Fruit fly (Drosophila melanogaster) whole organism, embryonic: Measurements from ENCODE around the gene RpL28.

Experiments
- Bgb ChIP-seq: fragments of 200-800 bp; sonication (Bioruptor generic); IDR thresholded peaks from 2 replicates; pipeline ENCODE4 v1.3.6; 2022; ENCODE audit warnings: missing biosample characterization, missing genetic modification characterization; ENCODE audit not compliant: partially characterized antibody
- CG10366 ChIP-seq: fragments of 200-800 bp; sonication (Bioruptor generic); IDR thresholded peaks from 2 replicates; pipeline ENCODE4 v1.3.6; 2022; ENCODE audit warnings: missing biosample characterization, missing genetic modification characterization
- CG11247 ChIP-seq: fragments of 200-800 bp; sonication (Bioruptor generic); IDR thresholded peaks from 2 replicates; pipeline ENCODE4 v1.3.6; 2022; ENCODE audit warnings: missing biosample characterization, missing genetic modification characterization
- CG11504 ChIP-seq: fragments of 200-800 bp; sonication (Bioruptor generic); optimal IDR thresholded peaks from 3 replicates; lab custom pipeline; 2019; ENCODE audit warnings: missing biosample characterization, mild to moderate bottlenecking, missing genetic modification characterization, moderate library complexity
- CG12659 ChIP-seq: fragments of 200-800 bp; sonication (Bioruptor generic); optimal IDR thresholded peaks from 3 replicates; lab custom pipeline; 2017; ENCODE audit warnings: mild to moderate bottlenecking, missing biosample characterization, missing genetic modification reagents, missing genetic modification characterization
- CG13424 ChIP-seq: fragments of 200-800 bp; sonication (Bioruptor generic); optimal IDR thresholded peaks from 2 replicates; lab custom pipeline; 2019; ENCODE audit warnings: missing biosample characterization, mild to moderate bottlenecking, missing genetic modification characterization, moderate library complexity
- CG14441 ChIP-seq: fragments of 200-800 bp; sonication (Bioruptor generic); IDR thresholded peaks from 2 replicates; pipeline ENCODE4 v1.3.6; 2022; ENCODE audit warnings: missing biosample characterization, missing genetic modification characterization
- CG14710 ChIP-seq: fragments of 200-800 bp; sonication (Bioruptor generic); optimal IDR thresholded peaks from 3 replicates; lab custom pipeline; 2019; ENCODE audit warnings: missing biosample characterization, mild to moderate bottlenecking, missing genetic modification characterization, moderate library complexity
- CG15269 ChIP-seq: fragments of 200-800 bp; sonication (Bioruptor generic); optimal IDR thresholded peaks from 2 replicates; lab custom pipeline; 2018; ENCODE audit warnings: missing biosample characterization, mild to moderate bottlenecking, missing genetic modification characterization, moderate library complexity
- CG2116 ChIP-seq: fragments of 200-800 bp; sonication (Bioruptor generic); optimal IDR thresholded peaks from 3 replicates; lab custom pipeline; 2018; ENCODE audit warnings: missing biosample characterization, mild to moderate bottlenecking, missing genetic modification characterization
- CG30431 ChIP-seq: fragments of 200-800 bp; sonication (Bioruptor generic); optimal IDR thresholded peaks from 2 replicates; lab custom pipeline; 2017; ENCODE audit warnings: missing biosample characterization, missing genetic modification characterization
- CG32532 ChIP-seq: fragments of 200-800 bp; sonication (Bioruptor generic); IDR thresholded peaks from 2 replicates; pipeline ENCODE4 v1.3.6; 2022; ENCODE audit warnings: missing biosample characterization, missing genetic modification characterization
- CG33213 ChIP-seq: fragments of 200-800 bp; sonication (Bioruptor generic); optimal IDR thresholded peaks from 3 replicates; lab custom pipeline; 2016; ENCODE audit warnings: missing biosample characterization, missing genetic modification characterization
- CG3995 ChIP-seq: fragments of 200-800 bp; sonication (Bioruptor generic); optimal IDR thresholded peaks from 3 replicates; lab custom pipeline; 2016; ENCODE audit warnings: missing biosample characterization, missing genetic modification characterization
- CG4617 ChIP-seq: fragments of 200-800 bp; sonication (Bioruptor generic); optimal IDR thresholded peaks from 3 replicates; lab custom pipeline; 2016; ENCODE audit warnings: missing biosample characterization, missing genetic modification characterization, borderline replicate concordance
- CG4854 ChIP-seq: fragments of 200-800 bp; sonication (Bioruptor generic); optimal IDR thresholded peaks from 2 replicates; lab custom pipeline; 2016; ENCODE audit warnings: missing biosample characterization, missing genetic modification characterization, inconsistent platforms
- CG6791 ChIP-seq: fragments of 200-800 bp; sonication (Bioruptor generic); IDR thresholded peaks from 3 replicates; pipeline ENCODE4 v1.3.6; 2022; ENCODE audit warnings: missing biosample characterization, missing genetic modification characterization; ENCODE audit not compliant: partially characterized antibody
- CG9817 ChIP-seq: fragments of 200-800 bp; sonication (Bioruptor generic); optimal IDR thresholded peaks from 2 replicates; lab custom pipeline; 2018; ENCODE audit warnings: missing biosample characterization, mild to moderate bottlenecking, missing genetic modification characterization, moderate library complexity
- CTCF ChIP-seq: fragments of 200-800 bp; sonication (Bioruptor generic); optimal IDR thresholded peaks from 2 replicates; lab custom pipeline; 2017; ENCODE audit warnings: missing biosample characterization, mild to moderate bottlenecking, missing genetic modification characterization, moderate library complexity
- Camta ChIP-seq: fragments of 200-800 bp; sonication (Bioruptor generic); optimal IDR thresholded peaks from 2 replicates; lab custom pipeline; 2016; ENCODE audit warnings: missing biosample characterization, missing genetic modification characterization
- Dad ChIP-seq: fragments of 200-800 bp; sonication (Bioruptor generic); optimal IDR thresholded peaks from 3 replicates; lab custom pipeline; 2016; ENCODE audit warnings: missing biosample characterization, missing genetic modification characterization
- Dek ChIP-seq: fragments of 200-800 bp; sonication (Bioruptor generic); optimal IDR thresholded peaks from 3 replicates; lab custom pipeline; 2019; ENCODE audit warnings: missing biosample characterization, mild to moderate bottlenecking, missing genetic modification characterization, moderate library complexity
- Dp ChIP-seq: fragments of 200-800 bp; sonication (Bioruptor generic); optimal IDR thresholded peaks from 2 replicates; lab custom pipeline; 2018; ENCODE audit warnings: missing biosample characterization, mild to moderate bottlenecking, missing genetic modification characterization, moderate library complexity
- Dref ChIP-seq: fragments of 200-800 bp; sonication (Bioruptor generic); IDR thresholded peaks from 2 replicates; pipeline ENCODE4 v1.3.6; 2022; ENCODE audit warnings: missing biosample characterization, missing genetic modification characterization
- Ets65A ChIP-seq: fragments of 200-800 bp; sonication (Bioruptor generic); peaks from one replicate; lab custom pipeline; 2016; ENCODE audit warnings: missing biosample characterization, missing genetic modification characterization
- Ets97D ChIP-seq: fragments of 200-800 bp; sonication (Bioruptor generic); optimal IDR thresholded peaks from 3 replicates; lab custom pipeline; 2016; ENCODE audit warnings: missing biosample characterization, missing genetic modification characterization
- Gug ChIP-seq: fragments of 200-800 bp; sonication (Bioruptor generic); IDR thresholded peaks from 4 replicates; pipeline ENCODE4 v1.3.6; 2022; ENCODE audit warnings: missing biosample characterization, missing genetic modification characterization
- H2.0 ChIP-seq: fragments of 200-800 bp; sonication (Bioruptor generic); IDR thresholded peaks from 2 replicates; pipeline ENCODE4 v1.3.6; 2022; ENCODE audit warnings: missing biosample characterization, missing genetic modification characterization
- HmgZ ChIP-seq: fragments of 200-800 bp; sonication (Bioruptor generic); optimal IDR thresholded peaks from 2 replicates; lab custom pipeline; 2018; ENCODE audit warnings: missing biosample characterization, mild to moderate bottlenecking, missing genetic modification characterization
- Hmx ChIP-seq: fragments of 200-800 bp; sonication (Bioruptor generic); optimal IDR thresholded peaks from 2 replicates; lab custom pipeline; 2016; ENCODE audit warnings: missing biosample characterization, missing genetic modification characterization
- Pdp1 ChIP-seq, 2 experiments: fragments of 200-800 bp; sonication (Bioruptor generic); optimal IDR thresholded peaks; 3 replicates each; lab custom pipeline; 2016; ENCODE audit warnings: missing biosample characterization in 2 of 2, missing genetic modification characterization in 2 of 2, mild to moderate bottlenecking in 1 of 2, moderate library complexity in 1 of 2
- Ptx1 ChIP-seq: fragments of 200-800 bp; sonication (Bioruptor generic); IDR thresholded peaks from 2 replicates; pipeline ENCODE4 v1.3.6; 2022; ENCODE audit warnings: missing biosample characterization, missing genetic modification characterization
- Rx ChIP-seq: fragments of 200-800 bp; sonication (Bioruptor generic); IDR thresholded peaks from 2 replicates; pipeline ENCODE4 v1.3.6; 2022; ENCODE audit warnings: missing biosample characterization, missing genetic modification characterization
- bbx ChIP-seq: fragments of 200-800 bp; sonication (Bioruptor generic); IDR thresholded peaks from 2 replicates; pipeline ENCODE4 v1.3.6; 2022; ENCODE audit warnings: missing biosample characterization, missing genetic modification characterization; ENCODE audit not compliant: partially characterized antibody
- chinmo ChIP-seq: fragments of 200-800 bp; sonication (Bioruptor generic); IDR thresholded peaks from 4 replicates; pipeline ENCODE4 v1.3.6; 2022; ENCODE audit warnings: missing biosample characterization, missing genetic modification characterization; ENCODE audit not compliant: partially characterized antibody
- dmrt99B ChIP-seq: fragments of 200-800 bp; sonication (Bioruptor generic); optimal IDR thresholded peaks from 2 replicates; lab custom pipeline; 2018; ENCODE audit warnings: missing biosample characterization, mild to moderate bottlenecking, missing genetic modification characterization, moderate library complexity
- fd96Cb ChIP-seq: fragments of 200-800 bp; sonication (Bioruptor generic); optimal IDR thresholded peaks from 2 replicates; lab custom pipeline; 2018; ENCODE audit warnings: missing biosample characterization, mild to moderate bottlenecking, missing genetic modification characterization, moderate library complexity
- gfzf ChIP-seq: fragments of 200-800 bp; sonication (Bioruptor generic); optimal IDR thresholded peaks from 2 replicates; lab custom pipeline; 2016; ENCODE audit warnings: missing biosample characterization, mild to moderate bottlenecking, missing genetic modification characterization, moderate library complexity
- grau ChIP-seq: fragments of 200-800 bp; optimal IDR thresholded peaks from 3 replicates; lab custom pipeline; 2019; ENCODE audit warnings: missing biosample characterization, mild to moderate bottlenecking, missing genetic modification characterization, moderate library complexity
- hbn ChIP-seq: fragments of 200-800 bp; sonication (Bioruptor generic); IDR thresholded peaks from 2 replicates; pipeline ENCODE4 v1.3.6; 2022; ENCODE audit warnings: missing biosample characterization, missing genetic modification characterization; ENCODE audit not compliant: partially characterized antibody
- insv ChIP-seq, 2 experiments: fragments of 200-800 bp; sonication (Bioruptor generic); optimal IDR thresholded peaks; 3 replicates each; lab custom pipeline; 2016 to 2018; ENCODE audit warnings: missing biosample characterization in 2 of 2, missing genetic modification characterization in 2 of 2
- jumu ChIP-seq: fragments of 200-800 bp; sonication (Bioruptor generic); optimal IDR thresholded peaks from 3 replicates; lab custom pipeline; 2016; ENCODE audit warnings: missing biosample characterization, missing genetic modification characterization
- ken ChIP-seq: fragments of 200-800 bp; sonication (Bioruptor generic); IDR thresholded peaks from 3 replicates; pipeline ENCODE4 v1.3.6; 2022; ENCODE audit warnings: missing biosample characterization, missing genetic modification characterization
- nerfin-1 ChIP-seq: fragments of 200-800 bp; sonication (Bioruptor generic); optimal IDR thresholded peaks from 3 replicates; lab custom pipeline; 2019; ENCODE audit warnings: missing biosample characterization, mild to moderate bottlenecking, missing genetic modification characterization, moderate library complexity
- nmo ChIP-seq: fragments of 200-800 bp; sonication (Bioruptor generic); optimal IDR thresholded peaks from 2 replicates; lab custom pipeline; 2018; ENCODE audit warnings: missing biosample characterization, mild to moderate bottlenecking, missing genetic modification characterization, moderate library complexity
- sens-2 ChIP-seq: fragments of 200-800 bp; sonication (Bioruptor generic); IDR thresholded peaks from 2 replicates; pipeline ENCODE4 v1.3.6; 2022; ENCODE audit warnings: missing biosample characterization, missing genetic modification characterization
- stwl ChIP-seq: fragments of 200-800 bp; sonication (Bioruptor generic); optimal IDR thresholded peaks from 3 replicates; lab custom pipeline; 2018; ENCODE audit warnings: missing biosample characterization, mild to moderate bottlenecking, missing genetic modification characterization, moderate library complexity
- sug ChIP-seq: fragments of 200-800 bp; optimal IDR thresholded peaks from 2 replicates; lab custom pipeline; 2019; ENCODE audit warnings: missing biosample characterization, mild to moderate bottlenecking, missing genetic modification characterization, moderate library complexity
- unc-4 ChIP-seq: fragments of 200-800 bp; sonication (Bioruptor generic); IDR thresholded peaks from 2 replicates; pipeline ENCODE4 v1.3.6; 2022; ENCODE audit warnings: missing biosample characterization, missing genetic modification characterization; ENCODE audit not compliant: partially characterized antibody
- vvl ChIP-seq: fragments of 200-800 bp; sonication (Bioruptor generic); IDR thresholded peaks from 2 replicates; pipeline ENCODE4 v1.3.6; 2022; ENCODE audit warnings: missing biosample characterization, missing genetic modification characterization

Gene RpL28

DNA sequence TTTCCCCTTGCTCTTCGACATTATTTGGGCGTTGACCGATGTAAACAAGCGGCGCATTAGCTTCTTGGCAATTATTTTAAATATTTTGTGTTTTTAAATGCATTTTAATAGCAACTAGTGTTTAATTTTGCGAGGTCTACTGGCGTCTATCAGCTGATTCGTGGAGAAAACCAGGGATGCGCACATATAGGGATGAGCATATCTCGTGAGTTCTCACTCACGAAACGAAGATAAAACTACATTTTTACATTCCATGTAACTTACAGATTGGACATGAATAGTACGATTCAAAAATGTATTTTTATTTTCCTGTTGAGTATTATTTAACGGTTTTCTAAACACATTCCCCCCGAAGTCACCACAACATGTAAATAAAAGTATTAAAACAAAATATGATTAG is 25.3 kb downstream of the RpL28 start, which contains the start of gene CG14966 (continued):
- peak; percentile 91 for TF ChIP-seq unc-4 (GFP tag; lab: Robert Waterston, UW)
- TF ChIP-seq vvl (GFP tag; lab: Robert Waterston, UW): peak; percentile 40; the same call in 1 of the 2 replicates
- TF ChIP-seq fd96Cb (tag; lab: Kevin White, UChicago): no peak
- peak; percentile 30 for TF ChIP-seq CG33213 (GFP tag; lab: Kevin White, UChicago)
- TF ChIP-seq CTCF: peak; percentile 72
- peak; percentile 34 for TF ChIP-seq grau (tag; lab: Kevin White, UChicago)
- peak; percentile 15 for TF ChIP-seq CG3995 (GFP tag; lab: Kevin White, UChicago)
- TF ChIP-seq HmgZ (tag; lab: Kevin White, UChicago): peak; percentile 69
- no peak for TF ChIP-seq CG30431 (GFP tag; lab: Kevin White, UChicago)
- TF ChIP-seq CG15269 (tag; lab: Kevin White, UChicago): peak; percentile 12
- TF ChIP-seq insv (GFP tag; optimal IDR thresholded peaks at IDR 0.05; lab: Kevin White, UChicago): no peak
- peak; percentile 31 for TF ChIP-seq nerfin-1 (tag; lab: Kevin White, UChicago)
- no peak for TF ChIP-seq CG11247 (GFP tag; lab: Robert Waterston, UW)
- peak; percentile 43 for TF ChIP-seq stwl
- TF ChIP-seq Camta (GFP tag; lab: Kevin White, UChicago): peak; percentile 0
- peak; percentile 27 for TF ChIP-seq Ets65A (GFP tag; lab: Kevin White, UChicago)
- peak; percentile 62 for TF ChIP-seq CG12659 (GFP tag; lab: Kevin White, UChicago)
- TF ChIP-seq ken (GFP tag; lab: Robert Waterston, UW): no peak
- no peak for TF ChIP-seq Dad (GFP tag; lab: Kevin White, UChicago)
- TF ChIP-seq H2.0 (GFP tag; lab: Robert Waterston, UW): 0 out of 2 replicates have a peak, but pooled peaks have one; percentile 6
- TF ChIP-seq Ets97D (GFP tag; lab: Kevin White, UChicago): peak; percentile 67
- TF ChIP-seq sug: peak; percentile 50
- peak; percentile 32 for TF ChIP-seq CG11504 (tag; lab: Kevin White, UChicago)
- peak; percentile 96 for TF ChIP-seq Bgb (GFP tag; lab: Robert Waterston, UW)
- no peak for TF ChIP-seq Rx
- TF ChIP-seq jumu (GFP tag; lab: Kevin White, UChicago): peak; percentile 9
- peak; percentile 42 for TF ChIP-seq Dp
- TF ChIP-seq bbx: peak; percentile 96
- no peak for TF ChIP-seq sens-2
- TF ChIP-seq CG6791: peak; percentile 91
- TF ChIP-seq Gug (GFP tag; lab: Robert Waterston, UW): peak; percentile 5; the same call in 1 of the 4 replicates
- TF ChIP-seq chinmo (GFP tag; lab: Robert Waterston, UW): peak; percentile 53; the same call in 1 of the 4 replicates
- TF ChIP-seq Ptx1: peak; percentile 23; the same call in 1 of the 2 replicates
- TF ChIP-seq CG14441 (GFP tag; lab: Robert Waterston, UW): 0 out of 2 replicates have a peak, but pooled peaks have one; percentile 16
- peak; percentile 43 for TF ChIP-seq CG2116
- peak; percentile 6 for TF ChIP-seq CG9817
- TF ChIP-seq CG14710 (tag; lab: Kevin White, UChicago): peak; percentile 57
- TF ChIP-seq dmrt99B (tag; lab: Kevin White, UChicago): no peak
- TF ChIP-seq Dref (GFP tag; lab: Robert Waterston, UW): 0 out of 2 replicates have a peak, but pooled peaks have one; percentile 36
- peak; percentile 43 for TF ChIP-seq nmo (GFP tag; lab: Kevin White, UChicago)
- peak; percentile 19 for TF ChIP-seq CG4854 (GFP tag; lab: Kevin White, UChicago)
- TF ChIP-seq CG4617: peak; percentile 7
- peak in 1 of 2 experiments; percentile 47 for TF ChIP-seq Pdp1 (GFP tag; optimal IDR thresholded peaks at IDR 0.05; lab: Kevin White, UChicago)
- TF ChIP-seq Hmx: peak; percentile 16
- peak; percentile 85 for TF ChIP-seq hbn (GFP tag; lab: Robert Waterston, UW)
- no peak for TF ChIP-seq CG10366 (GFP tag; lab: Robert Waterston, UW)
- peak; percentile 42 for TF ChIP-seq gfzf
- peak; percentile 31 for TF ChIP-seq CG13424 (tag; lab: Kevin White, UChicago)
- peak; percentile 68 for TF ChIP-seq CG32532 (GFP tag; lab: Robert Waterston, UW)
- peak; percentile 53 for TF ChIP-seq Dek (tag; lab: Kevin White, UChicago)
